Worm (Caenorhabditis elegans) whole organism, late embryonic: ENCODE results near the gene sid-5.

Experiments used
- ceh-9 ChIP-seq: sonication (generic microtip); optimal IDR thresholded peaks from 2 replicates; lab custom pipeline; 2016; ENCODE audit warnings: mild to moderate bottlenecking, missing genetic modification characterization, inconsistent platforms, missing compliant biosample characterization
- pat-9 ChIP-seq: fragments of 200-800 bp; sonication (Bioruptor generic); optimal IDR thresholded peaks from 2 replicates; lab custom pipeline; 2018; ENCODE audit warnings: mild to moderate bottlenecking, missing genetic modification characterization, moderate library complexity, missing compliant biosample characterization
- sox-2 ChIP-seq: fragments of 200-800 bp; sonication (Bioruptor generic); IDR thresholded peaks from 2 replicates; pipeline ENCODE4 v1.3.6; 2022; ENCODE audit warnings: missing genetic modification reagents, missing genetic modification characterization, missing compliant biosample characterization
- sox-4 ChIP-seq: sonication (generic microtip); optimal IDR thresholded peaks from 2 replicates; lab custom pipeline; 2017; ENCODE audit warnings: mild to moderate bottlenecking, missing genetic modification characterization, inconsistent platforms, missing compliant biosample characterization
- tbx-2 ChIP-seq: sonication (generic microtip); optimal IDR thresholded peaks from 2 replicates; lab custom pipeline; 2016; ENCODE audit warnings: missing genetic modification characterization, missing compliant biosample characterization

DNA sequence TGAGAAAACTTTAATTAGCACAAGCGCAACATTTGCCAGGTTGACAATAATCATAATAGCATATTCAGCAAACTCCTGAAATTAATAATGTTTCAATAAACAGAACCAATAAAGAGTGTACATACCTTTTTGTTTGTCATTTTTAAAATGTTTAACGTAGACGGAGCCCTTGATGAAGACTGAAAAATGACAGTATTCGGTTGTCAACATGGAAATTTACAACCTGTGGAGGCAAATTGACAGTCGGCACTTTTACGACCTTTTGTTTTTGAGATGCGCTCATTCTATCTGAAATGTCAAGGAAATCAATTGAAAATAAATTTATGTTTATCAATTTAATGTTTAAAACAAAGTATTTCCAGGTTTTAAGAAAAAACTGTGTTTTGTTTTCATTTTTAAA is 20.1 kb upstream of the sid-5 start:
- no peak for TF ChIP-seq ceh-9
- TF ChIP-seq sox-4 (tag; lab: Kevin White, UChicago) = no peak
- no peak for TF ChIP-seq pat-9 (tag; lab: Kevin White, UChicago)
- no peak for TF ChIP-seq sox-2
- no peak for TF ChIP-seq tbx-2 (tag; lab: Kevin White, UChicago)
